Fruit fly (Drosophila melanogaster) whole organism, embryonic: ENCODE measurements around the gene CG6511.
A peak's percentile ranks its signal among the peaks of the same experiment; 100 is the strongest.

ENCODE experiments used
- ATbp ChIP-seq: fragments of 200-800 bp; sonication (Bioruptor generic); optimal IDR thresholded peaks from 2 replicates; lab custom pipeline; 2017; ENCODE audit warnings: missing biosample characterization, mild to moderate bottlenecking, missing genetic modification characterization, missing genetic modification reagents
- Ada2b ChIP-seq: fragments of 200-800 bp; sonication (Bioruptor generic); IDR thresholded peaks from 2 replicates; pipeline ENCODE4 v1.3.6; 2022; ENCODE audit warnings: missing biosample characterization, missing genetic modification characterization
- CG11456 ChIP-seq: fragments of 200-800 bp; sonication (Bioruptor generic); IDR thresholded peaks from 3 replicates; pipeline ENCODE4 v1.3.6; 2022; ENCODE audit warnings: missing biosample characterization, missing genetic modification characterization
- CG12071 ChIP-seq: fragments of 200-800 bp; sonication (Bioruptor generic); optimal IDR thresholded peaks from 3 replicates; lab custom pipeline; 2018; ENCODE audit warnings: missing biosample characterization, mild to moderate bottlenecking, missing genetic modification characterization
- CG13296 ChIP-seq: fragments of 200-800 bp; sonication (Bioruptor generic); optimal IDR thresholded peaks from 3 replicates; lab custom pipeline; 2018; ENCODE audit warnings: missing biosample characterization, mild to moderate bottlenecking, missing genetic modification characterization
- CG14014 ChIP-seq: fragments of 200-800 bp; sonication (Bioruptor generic); IDR thresholded peaks from 2 replicates; pipeline ENCODE4 v1.3.6; 2022; ENCODE audit warnings: missing biosample characterization, missing genetic modification characterization
- CG1529 ChIP-seq: fragments of 200-800 bp; sonication (Bioruptor generic); optimal IDR thresholded peaks from 3 replicates; lab custom pipeline; 2018; ENCODE audit warnings: missing biosample characterization, missing genetic modification characterization
- CG15601 ChIP-seq: fragments of 200-800 bp; sonication (Bioruptor generic); optimal IDR thresholded peaks from 3 replicates; lab custom pipeline; 2019; ENCODE audit warnings: missing biosample characterization, mild to moderate bottlenecking, missing genetic modification characterization, moderate library complexity
- CG17802 ChIP-seq: fragments of 200-800 bp; sonication (Bioruptor generic); optimal IDR thresholded peaks from 2 replicates; lab custom pipeline; 2018; ENCODE audit warnings: missing biosample characterization, mild to moderate bottlenecking, missing genetic modification characterization, moderate library complexity
- CG18599 ChIP-seq: fragments of 200-800 bp; sonication (Bioruptor generic); optimal IDR thresholded peaks from 3 replicates; lab custom pipeline; 2017; ENCODE audit warnings: missing biosample characterization, missing genetic modification characterization, mild to moderate bottlenecking, moderate library complexity, missing genetic modification reagents
- CG18619 ChIP-seq: fragments of 200-800 bp; sonication (Bioruptor generic); optimal IDR thresholded peaks from 3 replicates; lab custom pipeline; 2017; ENCODE audit warnings: missing biosample characterization, mild to moderate bottlenecking, missing genetic modification characterization
- CG2678 ChIP-seq: fragments of 200-800 bp; sonication (Bioruptor generic); optimal IDR thresholded peaks from 3 replicates; lab custom pipeline; 2019; ENCODE audit warnings: missing biosample characterization, mild to moderate bottlenecking, missing genetic modification characterization, moderate library complexity
- CG31224 ChIP-seq: fragments of 200-800 bp; sonication (Bioruptor generic); IDR thresholded peaks from 2 replicates; pipeline ENCODE4 v1.3.6; 2022; ENCODE audit warnings: missing biosample characterization, missing genetic modification characterization
- CG3726 ChIP-seq: fragments of 200-800 bp; sonication (Bioruptor generic); IDR thresholded peaks from 3 replicates; pipeline ENCODE4, ENCODE4 v1.3.6; 2022; ENCODE audit warnings: missing biosample characterization, missing genetic modification characterization
- CG4360 ChIP-seq: fragments of 200-800 bp; sonication (Bioruptor generic); IDR thresholded peaks from 2 replicates; pipeline ENCODE4 v1.3.6; 2022; ENCODE audit warnings: missing biosample characterization, missing genetic modification characterization
- CG6765 ChIP-seq: fragments of 200-800 bp; sonication (Bioruptor generic); optimal IDR thresholded peaks from 3 replicates; lab custom pipeline; 2017; ENCODE audit warnings: missing biosample characterization, mild to moderate bottlenecking, missing genetic modification characterization
- CG8089 ChIP-seq: fragments of 200-800 bp; sonication (Bioruptor generic); optimal IDR thresholded peaks from 3 replicates; lab custom pipeline; 2016; ENCODE audit warnings: missing biosample characterization, missing genetic modification characterization
- CG8281 ChIP-seq: fragments of 200-800 bp; sonication (Bioruptor generic); optimal IDR thresholded peaks from 2 replicates; lab custom pipeline; 2018; ENCODE audit warnings: missing biosample characterization, mild to moderate bottlenecking, missing genetic modification characterization, moderate library complexity
- CG9727 ChIP-seq: fragments of 200-800 bp; sonication (Bioruptor generic); optimal IDR thresholded peaks from 3 replicates; lab custom pipeline; 2017; ENCODE audit warnings: missing biosample characterization, mild to moderate bottlenecking, missing genetic modification characterization
- CG9876 ChIP-seq: fragments of 200-800 bp; sonication (Bioruptor generic); optimal IDR thresholded peaks from 2 replicates; lab custom pipeline; 2016; ENCODE audit warnings: missing biosample characterization, missing genetic modification characterization
- CkIIα-i1 ChIP-seq: fragments of 200-800 bp; sonication (Bioruptor generic); IDR thresholded peaks from 2 replicates; pipeline ENCODE4 v1.3.6; 2022; ENCODE audit warnings: missing biosample characterization, missing genetic modification characterization
- D ChIP-seq, 2 experiments: fragments of 200-800 bp in 1 of 2; fragments of >200 bp in 1 of 2; sonication (Bioruptor generic) in 1 of 2; optimal IDR thresholded peaks; 2 replicates in 1 of 2; 3 replicates in 1 of 2; lab custom pipeline; 2017; ENCODE audit warnings: mild to moderate bottlenecking in 1 of 2, missing biosample characterization in 1 of 2, missing genetic modification characterization in 1 of 2, missing genetic modification reagents in 1 of 2
- Dad ChIP-seq: fragments of 200-800 bp; sonication (Bioruptor generic); optimal IDR thresholded peaks from 3 replicates; lab custom pipeline; 2016; ENCODE audit warnings: missing biosample characterization, missing genetic modification characterization
- Dbx ChIP-seq: fragments of 200-800 bp; sonication (Bioruptor generic); IDR thresholded peaks from 3 replicates; pipeline ENCODE4 v1.3.6; 2022; ENCODE audit warnings: missing biosample characterization, missing genetic modification characterization
- Dek ChIP-seq: fragments of 200-800 bp; sonication (Bioruptor generic); optimal IDR thresholded peaks from 3 replicates; lab custom pipeline; 2019; ENCODE audit warnings: missing biosample characterization, mild to moderate bottlenecking, missing genetic modification characterization, moderate library complexity
- Doc2 ChIP-seq: fragments of 200-800 bp; sonication (Bioruptor generic); IDR thresholded peaks from 2 replicates; pipeline ENCODE4 v1.3.6; 2022; ENCODE audit warnings: missing biosample characterization, missing genetic modification characterization
- Dref ChIP-seq: fragments of 200-800 bp; sonication (Bioruptor generic); IDR thresholded peaks from 2 replicates; pipeline ENCODE4 v1.3.6; 2022; ENCODE audit warnings: missing biosample characterization, missing genetic modification characterization
- ERR ChIP-seq: fragments of 200-800 bp; sonication (Bioruptor generic); optimal IDR thresholded peaks from 2 replicates; lab custom pipeline; 2016; ENCODE audit warnings: missing biosample characterization, missing genetic modification characterization
- HHEX ChIP-seq: fragments of 200-800 bp; sonication (Bioruptor generic); optimal IDR thresholded peaks from 3 replicates; lab custom pipeline; 2017; ENCODE audit warnings: missing biosample characterization, mild to moderate bottlenecking, missing genetic modification characterization, missing genetic modification reagents
- Med ChIP-seq: fragments of 200-800 bp; sonication (Bioruptor generic); peaks from one replicate; lab custom pipeline; 2016; ENCODE audit warnings: missing biosample characterization, missing genetic modification characterization, mild to moderate bottlenecking, inconsistent platforms, moderate library complexity
- Optix ChIP-seq: fragments of 200-800 bp; sonication (Bioruptor generic); IDR thresholded peaks from 3 replicates; pipeline ENCODE4 v1.3.6; 2022; ENCODE audit warnings: missing biosample characterization, missing genetic modification characterization
- Ssrp ChIP-seq: fragments of 200-800 bp; sonication (Bioruptor generic); optimal IDR thresholded peaks from 2 replicates; lab custom pipeline; 2018; ENCODE audit warnings: missing biosample characterization, mild to moderate bottlenecking, missing genetic modification characterization, moderate library complexity
- Taf1 ChIP-seq: fragments of 200-800 bp; sonication (Bioruptor generic); IDR thresholded peaks from 2 replicates; pipeline ENCODE4 v1.3.6; 2022; ENCODE audit warnings: missing biosample characterization, missing genetic modification characterization
- bcd ChIP-seq: fragments of 200-800 bp; sonication (Bioruptor generic); optimal IDR thresholded peaks from 2 replicates; lab custom pipeline; 2017; ENCODE audit warnings: missing biosample characterization, mild to moderate bottlenecking, missing genetic modification characterization
- cas ChIP-seq: fragments of 200-800 bp; sonication (Bioruptor generic); IDR thresholded peaks from 2 replicates; pipeline ENCODE4 v1.3.6; 2022; ENCODE audit warnings: missing biosample characterization, missing genetic modification characterization
- crp ChIP-seq, 2 experiments: fragments of 200-800 bp; sonication (Bioruptor generic); optimal IDR thresholded peaks; 2 replicates in 1 of 2; 3 replicates in 1 of 2; lab custom pipeline; 2017; ENCODE audit warnings: missing biosample characterization in 2 of 2, missing genetic modification characterization in 2 of 2, mild to moderate bottlenecking in 1 of 2, moderate library complexity in 1 of 2
- ewg ChIP-seq: fragments of 200-800 bp; sonication (Bioruptor generic); optimal IDR thresholded peaks from 3 replicates; lab custom pipeline; 2017; ENCODE audit warnings: mild to moderate bottlenecking, missing biosample characterization, missing genetic modification reagents, missing genetic modification characterization
- eyg ChIP-seq: fragments of 200-800 bp; sonication (Bioruptor generic); optimal IDR thresholded peaks from 3 replicates; lab custom pipeline; 2016; ENCODE audit warnings: missing biosample characterization, missing genetic modification characterization
- fd3F ChIP-seq: fragments of 200-800 bp; sonication (Bioruptor generic); optimal IDR thresholded peaks from 2 replicates; lab custom pipeline; 2018; ENCODE audit warnings: missing biosample characterization, mild to moderate bottlenecking, missing genetic modification characterization, moderate library complexity
- fru ChIP-seq: fragments of >200 bp; optimal IDR thresholded peaks from 2 replicates; lab custom pipeline; 2017
- gcm2 ChIP-seq: fragments of 200-800 bp; sonication (Bioruptor generic); optimal IDR thresholded peaks from 2 replicates; lab custom pipeline; 2016; ENCODE audit warnings: missing biosample characterization, missing genetic modification characterization
- ind ChIP-seq: fragments of 200-800 bp; sonication (Bioruptor generic); optimal IDR thresholded peaks from 3 replicates; lab custom pipeline; 2016; ENCODE audit warnings: missing biosample characterization, missing genetic modification characterization
- klu ChIP-seq: fragments of 200-800 bp; sonication (Bioruptor generic); IDR thresholded peaks from 2 replicates; pipeline ENCODE4 v1.3.6; 2022; ENCODE audit warnings: missing biosample characterization, missing genetic modification characterization
- maf-S ChIP-seq: fragments of 200-800 bp; sonication (Bioruptor generic); optimal IDR thresholded peaks from 2 replicates; lab custom pipeline; 2016; ENCODE audit warnings: missing biosample characterization, missing genetic modification characterization
- seq ChIP-seq: fragments of 200-800 bp; sonication (Bioruptor generic); IDR thresholded peaks from 2 replicates; pipeline ENCODE4 v1.3.6; 2022; ENCODE audit warnings: missing biosample characterization, missing genetic modification characterization
- sna ChIP-seq: fragments of 200-800 bp; sonication (Bioruptor generic); IDR thresholded peaks from 2 replicates; pipeline ENCODE4 v1.3.6; 2022; ENCODE audit warnings: missing biosample characterization, missing genetic modification characterization; ENCODE audit not compliant: partially characterized antibody
- stwl ChIP-seq: fragments of 200-800 bp; sonication (Bioruptor generic); optimal IDR thresholded peaks from 3 replicates; lab custom pipeline; 2018; ENCODE audit warnings: missing biosample characterization, mild to moderate bottlenecking, missing genetic modification characterization, moderate library complexity
- tgo ChIP-seq: fragments of 200-800 bp; sonication (Bioruptor generic); IDR thresholded peaks from 3 replicates; pipeline ENCODE4 v1.3.6; 2022; ENCODE audit warnings: missing biosample characterization, missing genetic modification characterization
- unc-4 ChIP-seq: fragments of 200-800 bp; sonication (Bioruptor generic); IDR thresholded peaks from 2 replicates; pipeline ENCODE4 v1.3.6; 2022; ENCODE audit warnings: missing biosample characterization, missing genetic modification characterization; ENCODE audit not compliant: partially characterized antibody
- wek ChIP-seq: fragments of 200-800 bp; sonication (Bioruptor generic); optimal IDR thresholded peaks from 3 replicates; lab custom pipeline; 2018; ENCODE audit warnings: missing biosample characterization, mild to moderate bottlenecking, missing genetic modification characterization, moderate library complexity
- z ChIP-seq: fragments of 200-800 bp; sonication (Bioruptor generic); IDR thresholded peaks from 3 replicates; pipeline ENCODE4 v1.3.6; 2022; ENCODE audit warnings: missing biosample characterization, missing genetic modification characterization

Gene CG6511

DNA sequence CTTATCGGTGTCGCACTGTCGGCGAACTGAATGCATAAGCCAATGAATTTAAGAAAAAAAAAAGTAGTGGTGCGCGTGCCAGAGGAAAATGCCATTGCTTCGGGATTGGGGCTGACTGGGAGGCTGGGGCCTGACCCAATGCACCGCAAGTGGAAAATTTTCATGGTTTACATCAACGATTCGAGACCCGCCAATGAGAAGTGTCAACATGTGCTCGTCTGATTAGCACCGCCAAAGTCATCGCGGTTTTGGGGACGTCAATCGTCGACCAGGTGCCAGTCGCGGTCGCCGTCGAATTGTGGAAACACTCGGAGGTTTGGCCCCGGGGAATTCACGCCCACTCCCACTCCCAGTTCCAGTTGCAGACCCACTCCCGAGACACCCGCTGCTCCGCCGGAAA is 37.4 kb upstream of the CG6511 start (continued):
- peak; percentile 60 for TF ChIP-seq CG18599 (GFP tag; lab: Kevin White, UChicago)
- TF ChIP-seq HHEX (GFP tag; lab: Kevin White, UChicago) = peak; percentile 2
- no peak for TF ChIP-seq Dref (GFP tag; lab: Robert Waterston, UW)
- peak; percentile 27 for TF ChIP-seq CG9727 (GFP tag; lab: Kevin White, UChicago)
- TF ChIP-seq ERR = no peak
- TF ChIP-seq CG11456 = 0 out of 3 replicates have a peak, but pooled peaks have one; percentile 8
- TF ChIP-seq CG12071 (GFP tag; lab: Kevin White, UChicago) = peak; percentile 59
- TF ChIP-seq CG13296 (GFP tag; lab: Kevin White, UChicago) = peak; percentile 44
- TF ChIP-seq sna (GFP tag; lab: Robert Waterston, UW) = no peak
- peak; percentile 40 for TF ChIP-seq CG1529 (GFP tag; lab: Kevin White, UChicago)
- TF ChIP-seq CG9876 = no peak
- TF ChIP-seq CG6765 (GFP tag; lab: Kevin White, UChicago) = peak; percentile 51
- TF ChIP-seq unc-4 (GFP tag; lab: Robert Waterston, UW) = no peak
- TF ChIP-seq tgo = no peak
- 0 out of 3 replicates have a peak, but pooled peaks have one; percentile 5 for TF ChIP-seq CG3726
- peak; percentile 67 for TF ChIP-seq wek (GFP tag; lab: Kevin White, UChicago)
- TF ChIP-seq Dad = no peak
- TF ChIP-seq CG4360 = no peak
- TF ChIP-seq Dbx (GFP tag; lab: Robert Waterston, UW) = 0 out of 3 replicates have a peak, but pooled peaks have one; percentile 51
- TF ChIP-seq CkIIα-i1 (GFP tag; lab: Robert Waterston, UW) = no peak
- TF ChIP-seq bcd = no peak
- TF ChIP-seq maf-S (GFP tag; lab: Kevin White, UChicago) = no peak
- TF ChIP-seq eyg (GFP tag; lab: Kevin White, UChicago) = no peak
- TF ChIP-seq CG8089 (GFP tag; lab: Kevin White, UChicago) = no peak
- TF ChIP-seq CG18619 (GFP tag; lab: Kevin White, UChicago) = peak; percentile 35
- no peak for TF ChIP-seq D (optimal IDR thresholded peaks at IDR 0.05; lab: Kevin White, UChicago)
- TF ChIP-seq D (GFP tag; optimal IDR thresholded peaks at IDR 0.05; lab: Kevin White, UChicago) = peak; percentile 7
- peak; percentile 80 for TF ChIP-seq ATbp (GFP tag; lab: Kevin White, UChicago)
- TF ChIP-seq fru (lab: Kevin White, UChicago) = no peak
- peak; percentile 85 for TF ChIP-seq Med
- TF ChIP-seq CG8281 (tag; lab: Kevin White, UChicago) = no peak
- peak; percentile 13 for TF ChIP-seq CG2678 (tag; lab: Kevin White, UChicago)
- no peak for TF ChIP-seq Ada2b (GFP tag; lab: Robert Waterston, UW)
- peak; percentile 43 for TF ChIP-seq CG15601 (tag; lab: Kevin White, UChicago)
- no peak for TF ChIP-seq z
- no peak for TF ChIP-seq gcm2
- no peak for TF ChIP-seq crp (GFP tag; optimal IDR thresholded peaks at IDR 0.05; lab: Kevin White, UChicago)
- no peak for TF ChIP-seq Taf1 (GFP tag; lab: Robert Waterston, UW)
- TF ChIP-seq stwl = no peak
- no peak for TF ChIP-seq klu (GFP tag; lab: Robert Waterston, UW)
- peak; percentile 34; the same call in 1 of the 2 replicates for TF ChIP-seq seq (GFP tag; lab: Robert Waterston, UW)
- TF ChIP-seq cas (GFP tag; lab: Robert Waterston, UW) = no peak
- no peak for TF ChIP-seq Doc2
- peak; percentile 54; the same call in 1 of the 2 replicates for TF ChIP-seq CG14014
- TF ChIP-seq Optix (GFP tag; lab: Robert Waterston, UW) = peak; percentile 29; the same call in 1 of the 3 replicates
- no peak for TF ChIP-seq ewg (GFP tag; lab: Kevin White, UChicago)
- no peak for TF ChIP-seq Dek (tag; lab: Kevin White, UChicago)
- TF ChIP-seq fd3F (GFP tag; lab: Kevin White, UChicago) = no peak
- no peak for TF ChIP-seq CG17802 (tag; lab: Kevin White, UChicago)
- 0 out of 2 replicates have a peak, but pooled peaks have one; percentile 19 for TF ChIP-seq CG31224 (GFP tag; lab: Robert Waterston, UW)
- TF ChIP-seq Ssrp (tag; lab: Kevin White, UChicago) = no peak
- TF ChIP-seq ind (GFP tag; lab: Kevin White, UChicago) = no peak
